Fruit fly (Drosophila melanogaster) whole organism, embryonic: ENCODE data around the gene THADA.

Experiments used
- Atf-2 ChIP-seq: fragments of 200-800 bp; sonication (Bioruptor generic); optimal IDR thresholded peaks from 2 replicates; lab custom pipeline; 2016; ENCODE audit warnings: missing biosample characterization, missing genetic modification characterization
- Bdp1 ChIP-seq: fragments of 200-800 bp; sonication (Bioruptor generic); optimal IDR thresholded peaks from 3 replicates; lab custom pipeline; 2016; ENCODE audit warnings: missing biosample characterization, missing genetic modification characterization
- C15 ChIP-seq: fragments of 200-800 bp; sonication (Bioruptor generic); IDR thresholded peaks from 3 replicates; pipeline ENCODE4 v1.3.6; 2022; ENCODE audit warnings: missing biosample characterization, missing genetic modification characterization
- CG10321 ChIP-seq: fragments of 200-800 bp; sonication (Bioruptor generic); IDR thresholded peaks from 2 replicates; pipeline ENCODE4 v1.3.6; 2022; ENCODE audit warnings: missing biosample characterization, missing genetic modification characterization
- CG10366 ChIP-seq: fragments of 200-800 bp; sonication (Bioruptor generic); IDR thresholded peaks from 2 replicates; pipeline ENCODE4 v1.3.6; 2022; ENCODE audit warnings: missing biosample characterization, missing genetic modification characterization
- CG12769 ChIP-seq: fragments of 200-800 bp; sonication (Bioruptor generic); optimal IDR thresholded peaks from 2 replicates; lab custom pipeline; 2019; ENCODE audit warnings: missing biosample characterization, mild to moderate bottlenecking, missing genetic modification characterization, moderate library complexity
- CG15073 ChIP-seq: fragments of 200-800 bp; sonication (Bioruptor generic); optimal IDR thresholded peaks from 2 replicates; lab custom pipeline; 2016; ENCODE audit warnings: missing biosample characterization, missing genetic modification characterization
- CG15696 ChIP-seq: fragments of 200-800 bp; sonication (Bioruptor generic); optimal IDR thresholded peaks from 2 replicates; lab custom pipeline; 2019; ENCODE audit warnings: missing biosample characterization, mild to moderate bottlenecking, missing genetic modification characterization, moderate library complexity
- CG17385 ChIP-seq: fragments of 200-800 bp; sonication (Bioruptor generic); optimal IDR thresholded peaks from 3 replicates; lab custom pipeline; 2018; ENCODE audit warnings: missing biosample characterization, mild to moderate bottlenecking, missing genetic modification characterization
- CG1832 ChIP-seq: fragments of 200-800 bp; sonication (Bioruptor generic); optimal IDR thresholded peaks from 2 replicates; lab custom pipeline; 2017; ENCODE audit warnings: missing biosample characterization, mild to moderate bottlenecking, missing genetic modification characterization, inconsistent platforms
- CG33213 ChIP-seq: fragments of 200-800 bp; sonication (Bioruptor generic); optimal IDR thresholded peaks from 3 replicates; lab custom pipeline; 2016; ENCODE audit warnings: missing biosample characterization, missing genetic modification characterization
- CG3726 ChIP-seq: fragments of 200-800 bp; sonication (Bioruptor generic); IDR thresholded peaks from 3 replicates; pipeline ENCODE4, ENCODE4 v1.3.6; 2022; ENCODE audit warnings: missing biosample characterization, missing genetic modification characterization
- CG5245 ChIP-seq: fragments of 200-800 bp; sonication (Bioruptor generic); optimal IDR thresholded peaks from 3 replicates; lab custom pipeline; 2016; ENCODE audit warnings: missing biosample characterization, missing genetic modification characterization
- CG6175 ChIP-seq: fragments of 200-800 bp; sonication (Bioruptor generic); IDR thresholded peaks from 3 replicates; pipeline ENCODE4 v1.3.6; 2022; ENCODE audit warnings: missing biosample characterization, missing genetic modification characterization
- CG7786 ChIP-seq: fragments of 200-800 bp; sonication (Bioruptor generic); optimal IDR thresholded peaks from 2 replicates; lab custom pipeline; 2016; ENCODE audit warnings: missing biosample characterization, missing genetic modification characterization
- CG8290 ChIP-seq, 3 experiments: fragments of 200-800 bp; sonication (Bioruptor generic); optimal IDR thresholded peaks; 2 replicates each; lab custom pipeline; 2016 to 2019; ENCODE audit warnings: missing biosample characterization in 3 of 3, missing genetic modification characterization in 3 of 3, mild to moderate bottlenecking in 2 of 3, moderate library complexity in 1 of 3
- CG8359 ChIP-seq: fragments of 200-800 bp; sonication (Bioruptor generic); optimal IDR thresholded peaks from 2 replicates; lab custom pipeline; 2017; ENCODE audit warnings: missing biosample characterization, mild to moderate bottlenecking, missing genetic modification characterization, borderline replicate concordance
- CG8924 ChIP-seq: fragments of 200-800 bp; optimal IDR thresholded peaks from 3 replicates; lab custom pipeline; 2019; ENCODE audit warnings: missing biosample characterization, mild to moderate bottlenecking, missing genetic modification characterization, moderate library complexity
- CG9817 ChIP-seq: fragments of 200-800 bp; sonication (Bioruptor generic); optimal IDR thresholded peaks from 2 replicates; lab custom pipeline; 2018; ENCODE audit warnings: missing biosample characterization, mild to moderate bottlenecking, missing genetic modification characterization, moderate library complexity
- Camta ChIP-seq: fragments of 200-800 bp; sonication (Bioruptor generic); optimal IDR thresholded peaks from 2 replicates; lab custom pipeline; 2016; ENCODE audit warnings: missing biosample characterization, missing genetic modification characterization
- D19B ChIP-seq: fragments of 200-800 bp; sonication (Bioruptor generic); optimal IDR thresholded peaks from 2 replicates; lab custom pipeline; 2017; ENCODE audit warnings: missing biosample characterization, mild to moderate bottlenecking, missing genetic modification characterization
- Dbx ChIP-seq: fragments of 200-800 bp; sonication (Bioruptor generic); IDR thresholded peaks from 3 replicates; pipeline ENCODE4 v1.3.6; 2022; ENCODE audit warnings: missing biosample characterization, missing genetic modification characterization
- Dip3 ChIP-seq: fragments of 200-800 bp; sonication (Bioruptor generic); optimal IDR thresholded peaks from 3 replicates; lab custom pipeline; 2016; ENCODE audit warnings: missing biosample characterization, missing genetic modification characterization
- Gsc ChIP-seq: fragments of 200-800 bp; sonication (Bioruptor generic); IDR thresholded peaks from 2 replicates; pipeline ENCODE4 v1.3.6; 2022; ENCODE audit warnings: missing biosample characterization, missing genetic modification characterization
- HHEX ChIP-seq: fragments of 200-800 bp; sonication (Bioruptor generic); optimal IDR thresholded peaks from 3 replicates; lab custom pipeline; 2017; ENCODE audit warnings: missing biosample characterization, mild to moderate bottlenecking, missing genetic modification characterization, missing genetic modification reagents
- Hr51 ChIP-seq, 2 experiments: fragments of 200-800 bp; sonication (Bioruptor generic); optimal IDR thresholded peaks; 2 replicates in 1 of 2; 3 replicates in 1 of 2; lab custom pipeline; 2016 to 2018; ENCODE audit warnings: missing biosample characterization in 2 of 2, missing genetic modification characterization in 2 of 2, mild to moderate bottlenecking in 1 of 2, moderate library complexity in 1 of 2
- Hsf ChIP-seq: fragments of 200-800 bp; sonication (Bioruptor generic); optimal IDR thresholded peaks from 3 replicates; lab custom pipeline; 2016; ENCODE audit warnings: missing biosample characterization, missing genetic modification characterization
- Mad ChIP-seq: fragments of 200-800 bp; sonication (Bioruptor generic); optimal IDR thresholded peaks from 2 replicates; lab custom pipeline; 2016; ENCODE audit warnings: missing biosample characterization, missing genetic modification characterization
- Max ChIP-seq: fragments of 200-800 bp; sonication (Bioruptor generic); optimal IDR thresholded peaks from 2 replicates; lab custom pipeline; 2016; ENCODE audit warnings: missing biosample characterization, mild to moderate bottlenecking, missing genetic modification characterization
- NK7.1 ChIP-seq: fragments of 200-800 bp; sonication (Bioruptor generic); optimal IDR thresholded peaks from 3 replicates; lab custom pipeline; 2016; ENCODE audit warnings: missing biosample characterization, missing genetic modification characterization
- Sin3A ChIP-seq: fragments of >200 bp; optimal IDR thresholded peaks from 2 replicates; lab custom pipeline; 2018
- abd-A ChIP-seq: fragments of 200-800 bp; sonication (Bioruptor generic); optimal IDR thresholded peaks from 3 replicates; lab custom pipeline; 2019; ENCODE audit warnings: missing biosample characterization, mild to moderate bottlenecking, missing genetic modification characterization, moderate library complexity
- bsh ChIP-seq, 2 experiments: fragments of 200-800 bp; sonication (Bioruptor generic); optimal IDR thresholded peaks; 2 replicates each; lab custom pipeline; 2017 to 2018; ENCODE audit warnings: mild to moderate bottlenecking in 2 of 2, missing biosample characterization in 2 of 2, missing genetic modification characterization in 2 of 2, moderate library complexity in 1 of 2
- chinmo ChIP-seq: fragments of 200-800 bp; sonication (Bioruptor generic); IDR thresholded peaks from 4 replicates; pipeline ENCODE4 v1.3.6; 2022; ENCODE audit warnings: missing biosample characterization, missing genetic modification characterization; ENCODE audit not compliant: partially characterized antibody
- crp ChIP-seq, 2 experiments: fragments of 200-800 bp; sonication (Bioruptor generic); optimal IDR thresholded peaks; 2 replicates in 1 of 2; 3 replicates in 1 of 2; lab custom pipeline; 2017; ENCODE audit warnings: missing biosample characterization in 2 of 2, missing genetic modification characterization in 2 of 2, mild to moderate bottlenecking in 1 of 2, moderate library complexity in 1 of 2
- esg ChIP-seq: fragments of 200-800 bp; sonication (Bioruptor generic); conservative IDR thresholded peaks from 2 replicates; pipeline ENCODE4 v1.3.6; 2022; ENCODE audit warnings: missing biosample characterization, missing genetic modification characterization
- ewg ChIP-seq: fragments of 200-800 bp; sonication (Bioruptor generic); optimal IDR thresholded peaks from 3 replicates; lab custom pipeline; 2017; ENCODE audit warnings: mild to moderate bottlenecking, missing biosample characterization, missing genetic modification reagents, missing genetic modification characterization
- grn ChIP-seq: fragments of 200-800 bp; sonication (Bioruptor generic); optimal IDR thresholded peaks from 3 replicates; lab custom pipeline; 2017; ENCODE audit warnings: missing biosample characterization, missing genetic modification characterization
- gt ChIP-seq: fragments of 200-800 bp; sonication (Bioruptor generic); IDR thresholded peaks from 2 replicates; pipeline ENCODE4 v1.3.6; 2022; ENCODE audit warnings: missing biosample characterization, missing genetic modification characterization
- h ChIP-seq: fragments of >200 bp; optimal IDR thresholded peaks from 2 replicates; lab custom pipeline; 2017
- her ChIP-seq: fragments of 200-800 bp; sonication (Bioruptor generic); optimal IDR thresholded peaks from 2 replicates; lab custom pipeline; 2016; ENCODE audit warnings: missing biosample characterization, missing genetic modification characterization
- kah ChIP-seq: fragments of 200-800 bp; sonication (Bioruptor generic); optimal IDR thresholded peaks from 2 replicates; lab custom pipeline; 2018; ENCODE audit warnings: missing biosample characterization, mild to moderate bottlenecking, missing genetic modification characterization
- lab ChIP-seq: fragments of 200-800 bp; sonication (Bioruptor generic); optimal IDR thresholded peaks from 3 replicates; lab custom pipeline; 2017; ENCODE audit warnings: missing biosample characterization, missing genetic modification characterization, mild to moderate bottlenecking, moderate library complexity, missing genetic modification reagents
- mam ChIP-seq: fragments of 200-800 bp; sonication (Bioruptor generic); optimal IDR thresholded peaks from 3 replicates; lab custom pipeline; 2016; ENCODE audit warnings: missing biosample characterization, missing genetic modification characterization
- otp ChIP-seq: fragments of 200-800 bp; sonication (Bioruptor generic); IDR thresholded peaks from 3 replicates; pipeline ENCODE4, ENCODE4 v1.3.6; 2022; ENCODE audit warnings: missing biosample characterization, missing genetic modification characterization
- pho ChIP-seq: fragments of 200-800 bp; sonication (Bioruptor generic); optimal IDR thresholded peaks from 2 replicates; lab custom pipeline; 2016; ENCODE audit warnings: missing biosample characterization, missing genetic modification characterization
- pnt ChIP-seq: fragments of 200-800 bp; sonication (Bioruptor generic); optimal IDR thresholded peaks from 3 replicates; lab custom pipeline; 2016; ENCODE audit warnings: missing biosample characterization, missing genetic modification characterization
- repo ChIP-seq: fragments of 200-800 bp; sonication (Bioruptor generic); optimal IDR thresholded peaks from 2 replicates; lab custom pipeline; 2016; ENCODE audit warnings: missing biosample characterization, missing genetic modification characterization
- row ChIP-seq: fragments of 200-800 bp; sonication (Bioruptor generic); IDR thresholded peaks from 3 replicates; pipeline ENCODE4 v1.3.6; 2022; ENCODE audit warnings: missing biosample characterization, missing genetic modification characterization
- sima ChIP-seq: fragments of 200-800 bp; sonication (Bioruptor generic); optimal IDR thresholded peaks from 2 replicates; lab custom pipeline; 2016; ENCODE audit warnings: missing biosample characterization, missing genetic modification characterization

THADA gene

dm6 chrX:19865389-19866144 is at the start of gene THADA (continued):
- TF ChIP-seq Bdp1 (GFP tag; lab: Kevin White, UChicago) (no peak), D19B (GFP tag; lab: Kevin White, UChicago) (no peak), her (GFP tag; lab: Kevin White, UChicago) (no peak), Mad (GFP tag; lab: Kevin White, UChicago) (peak; percentile 29), CG15696 (tag; lab: Kevin White, UChicago) (no peak), Hsf (GFP tag; lab: Kevin White, UChicago) (peak; percentile 43), row (peak; percentile 60; the same call in 2 of the 3 replicates), C15 (no peak), CG8290 (GFP tag; optimal IDR thresholded peaks at IDR 0.05; lab: Kevin White, UChicago) (peak; percentile 98), CG8290 (tag; optimal IDR thresholded peaks at IDR 0.05; lab: Kevin White, UChicago) (peak; percentile 96 to 99), CG10366 (GFP tag; lab: Robert Waterston, UW) (no peak), CG8924 (peak; percentile 10), Dbx (GFP tag; lab: Robert Waterston, UW) (0 out of 3 replicates have a peak, but pooled peaks have one; percentile 42), Max (GFP tag; lab: Kevin White, UChicago) (peak; percentile 59), CG9817 (no peak), ewg (GFP tag; lab: Kevin White, UChicago) (peak; percentile 17), pho (GFP tag; lab: Kevin White, UChicago) (peak; percentile 26), crp (GFP tag; optimal IDR thresholded peaks at IDR 0.05; lab: Kevin White, UChicago) (no peak), CG1832 (no peak), sima (no peak), Gsc (GFP tag; lab: Robert Waterston, UW) (no peak), pnt (GFP tag; lab: Kevin White, UChicago) (peak; percentile 45), chinmo (GFP tag; lab: Robert Waterston, UW) (peak; percentile 97; the same call in 3 of the 4 replicates), gt (GFP tag; lab: Robert Waterston, UW) (no peak), otp (GFP tag; lab: Robert Waterston, UW) (no peak), CG33213 (GFP tag; lab: Kevin White, UChicago) (peak; percentile 69), grn (peak; percentile 6), HHEX (GFP tag; lab: Kevin White, UChicago) (no peak), esg (GFP tag; lab: Robert Waterston, UW) (no peak), Hr51 (GFP tag; optimal IDR thresholded peaks at IDR 0.05; lab: Kevin White, UChicago) (peak in 1 of 2 experiments; percentile 37), CG17385 (GFP tag; lab: Kevin White, UChicago) (no peak), kah (GFP tag; lab: Kevin White, UChicago) (no peak), CG5245 (GFP tag; lab: Kevin White, UChicago) (no peak), repo (GFP tag; lab: Kevin White, UChicago) (no peak), lab (no peak), CG8359 (no peak), mam (GFP tag; lab: Kevin White, UChicago) (peak; percentile 45), CG7786 (no peak), bsh (GFP tag; optimal IDR thresholded peaks at IDR 0.05; lab: Kevin White, UChicago) (peak in 1 of 2 experiments; percentile 28), Atf-2 (GFP tag; lab: Kevin White, UChicago) (no peak), h (lab: Kevin White, UChicago) (no peak), Camta (peak; percentile 46), abd-A (no peak), CG10321 (GFP tag; lab: Robert Waterston, UW) (no peak), Sin3A (lab: Kevin White, UChicago) (peak; percentile 83), CG15073 (GFP tag; lab: Kevin White, UChicago) (no peak), CG3726 (GFP tag; lab: Robert Waterston, UW) (no peak), Dip3 (GFP tag; lab: Kevin White, UChicago) (peak; percentile 85), CG12769 (no peak), CG6175 (GFP tag; lab: Robert Waterston, UW) (no peak), NK7.1 (GFP tag; lab: Kevin White, UChicago) (no peak)
